Fruit fly (Drosophila melanogaster): ENCODE data around the gene CG6650.
A peak's percentile ranks its signal among the peaks of the same experiment; 100 is the strongest.

The CG6650 gene

dm6 chr3L:14001658-14002523 is 29.4 kb upstream of the CG6650 start, which contains the start of the genes Nprl3 and upSET (continued):
- no peak for TF ChIP-seq eve (GFP tag; optimal IDR thresholded peaks at IDR 0.05)
- TF ChIP-seq CG12299 (tag; optimal IDR thresholded peaks at IDR 0.05) = peak; percentile 11
- TF ChIP-seq CG13775 (GFP tag; optimal IDR thresholded peaks at IDR 0.05) = peak; percentile 18
- TF ChIP-seq CG8388 (GFP tag; optimal IDR thresholded peaks at IDR 0.05) = no peak
- peak; percentile 33 for TF ChIP-seq Lhr (GFP tag; optimal IDR thresholded peaks at IDR 0.05)
- TF ChIP-seq salm (tag; optimal IDR thresholded peaks at IDR 0.05) = no peak
- no peak for TF ChIP-seq sr (GFP tag; IDR thresholded peaks at IDR 0.05)
- TF ChIP-seq vvl (GFP tag; IDR thresholded peaks at IDR 0.05) = 0 out of 2 replicates have a peak, but pooled peaks have one; percentile 2
- no peak for TF ChIP-seq CG3065 (GFP tag; optimal IDR thresholded peaks at IDR 0.05)
- TF ChIP-seq CG18476 (GFP tag; optimal IDR thresholded peaks at IDR 0.05) = no peak
- no peak for TF ChIP-seq Fer2 (tag; optimal IDR thresholded peaks at IDR 0.05)
- peak; percentile 4 for TF ChIP-seq CG18262 (tag; optimal IDR thresholded peaks at IDR 0.05)
- no peak for TF ChIP-seq tap (tag; optimal IDR thresholded peaks at IDR 0.05)
- TF ChIP-seq bab2 (GFP tag; optimal IDR thresholded peaks at IDR 0.05) = no peak
- TF ChIP-seq CG16813 (GFP tag; IDR thresholded peaks at IDR 0.05; ENCODE audit: partially characterized antibody) = peak; percentile 91
- peak; percentile 79 for TF ChIP-seq HLH4C (GFP tag; IDR thresholded peaks at IDR 0.05; ENCODE audit: partially characterized antibody)
- TF ChIP-seq CG13894 (tag; optimal IDR thresholded peaks at IDR 0.05) = peak; percentile 4
- TF ChIP-seq pita (GFP tag; optimal IDR thresholded peaks at IDR 0.05) = no peak
- no peak for TF ChIP-seq gt (GFP tag; IDR thresholded peaks at IDR 0.05)
- no peak for TF ChIP-seq Deaf1 (tag; optimal IDR thresholded peaks at IDR 0.05)
- no peak for TF ChIP-seq da (GFP tag; optimal IDR thresholded peaks at IDR 0.05)
- TF ChIP-seq CG6175 (GFP tag; IDR thresholded peaks at IDR 0.05) = no peak
- no peak; the same call in 1 of the 2 replicates for TF ChIP-seq CG31441 (GFP tag; IDR thresholded peaks at IDR 0.05)
- no peak for TF ChIP-seq chn (GFP tag; optimal IDR thresholded peaks at IDR 0.05)
- no peak for TF ChIP-seq CG31224 (GFP tag; IDR thresholded peaks at IDR 0.05)
- TF ChIP-seq Med (GFP tag) = peak; percentile 81
- TF ChIP-seq jigr1 (GFP tag; IDR thresholded peaks at IDR 0.05) = no peak
- no peak for TF ChIP-seq Hand (GFP tag; optimal IDR thresholded peaks at IDR 0.05)
- peak; percentile 63 for TF ChIP-seq CG1832 (GFP tag; optimal IDR thresholded peaks at IDR 0.05)
- TF ChIP-seq abd-A (tag; optimal IDR thresholded peaks at IDR 0.05) = no peak
- no peak for TF ChIP-seq Oli (tag; optimal IDR thresholded peaks at IDR 0.05)
- no peak for TF ChIP-seq Adf1 (GFP tag; IDR thresholded peaks at IDR 0.05)
- no peak for TF ChIP-seq CG1647 (GFP tag; optimal IDR thresholded peaks at IDR 0.05)
- no peak for TF ChIP-seq Ssrp (tag; optimal IDR thresholded peaks at IDR 0.05)
- TF ChIP-seq CG7357 (GFP tag; IDR thresholded peaks at IDR 0.05) = no peak
- TF ChIP-seq CG6272 (GFP tag; IDR thresholded peaks at IDR 0.05) = no peak
- no peak for TF ChIP-seq pfk (GFP tag; optimal IDR thresholded peaks at IDR 0.05)
- no peak for TF ChIP-seq Atf-2 (GFP tag; optimal IDR thresholded peaks at IDR 0.05)
- TF ChIP-seq nom (GFP tag; optimal IDR thresholded peaks at IDR 0.05) = peak; percentile 40
- peak; percentile 52 for TF ChIP-seq CoRest (tag; optimal IDR thresholded peaks at IDR 0.05)
- no peak for TF ChIP-seq PHDP (tag; optimal IDR thresholded peaks at IDR 0.05)
- no peak for TF ChIP-seq zfh2 (GFP tag; optimal IDR thresholded peaks at IDR 0.05)
- no peak for TF ChIP-seq chif (GFP tag; optimal IDR thresholded peaks at IDR 0.05)
- TF ChIP-seq Taf1 (GFP tag; IDR thresholded peaks at IDR 0.05) = no peak
- TF ChIP-seq mam (GFP tag; optimal IDR thresholded peaks at IDR 0.05) = no peak
- TF ChIP-seq CG34376 (GFP tag; optimal IDR thresholded peaks at IDR 0.05) = no peak
- no peak for TF ChIP-seq CG12071 (GFP tag; optimal IDR thresholded peaks at IDR 0.05)
- TF ChIP-seq fd96Cb (tag; optimal IDR thresholded peaks at IDR 0.05) = no peak
- TF ChIP-seq CG12659 (GFP tag; optimal IDR thresholded peaks at IDR 0.05) = peak; percentile 53

Data from whole organism, embryonic.